Worm (Caenorhabditis elegans) whole organism, L1 larva: ENCODE results near the gene C39B5.14.

Experiments used
- ceh-88 ChIP-seq: fragments of 200-800 bp; sonication (Bioruptor generic); IDR thresholded peaks from 2 replicates; pipeline ENCODE4 v1.3.6; 2022; ENCODE audit warnings: missing genetic modification characterization, missing compliant biosample characterization
- fos-1 ChIP-seq: fragments of 150-350 bp; optimal IDR thresholded peaks from 2 replicates; lab custom pipeline; 2014; ENCODE audit warnings: missing biosample characterization, missing genetic modification characterization
- lin-15B ChIP-seq: fragments of 150-350 bp; sonication (generic microtip); optimal IDR thresholded peaks from 3 replicates; lab custom pipeline; 2014; ENCODE audit warnings: missing biosample characterization, missing genetic modification characterization
- nhr-71 ChIP-seq: sonication (generic microtip); optimal IDR thresholded peaks from 2 replicates; lab custom pipeline; 2016; ENCODE audit warnings: mild to moderate bottlenecking, missing genetic modification characterization, moderate library complexity, missing compliant biosample characterization
- nhr-77 ChIP-seq: fragments of 150-350 bp; optimal IDR thresholded peaks from 2 replicates; lab custom pipeline; 2014; ENCODE audit warnings: missing biosample characterization, missing genetic modification characterization
- snpc-4 ChIP-seq: fragments of 150-350 bp; optimal IDR thresholded peaks from 2 replicates; lab custom pipeline; 2014; ENCODE audit warnings: missing biosample characterization, missing genetic modification characterization
- swsn-7 ChIP-seq: sonication (generic microtip); optimal IDR thresholded peaks from 2 replicates; lab custom pipeline; 2016; ENCODE audit warnings: missing genetic modification characterization, missing compliant biosample characterization
- unc-86 ChIP-seq: sonication (generic microtip); optimal IDR thresholded peaks from 2 replicates; lab custom pipeline; 2016; ENCODE audit warnings: missing genetic modification characterization, missing compliant biosample characterization
- ztf-4 ChIP-seq: fragments of 150-350 bp; optimal IDR thresholded peaks from 2 replicates; lab custom pipeline; 2014; ENCODE audit warnings: missing biosample characterization, missing genetic modification characterization

DNA sequence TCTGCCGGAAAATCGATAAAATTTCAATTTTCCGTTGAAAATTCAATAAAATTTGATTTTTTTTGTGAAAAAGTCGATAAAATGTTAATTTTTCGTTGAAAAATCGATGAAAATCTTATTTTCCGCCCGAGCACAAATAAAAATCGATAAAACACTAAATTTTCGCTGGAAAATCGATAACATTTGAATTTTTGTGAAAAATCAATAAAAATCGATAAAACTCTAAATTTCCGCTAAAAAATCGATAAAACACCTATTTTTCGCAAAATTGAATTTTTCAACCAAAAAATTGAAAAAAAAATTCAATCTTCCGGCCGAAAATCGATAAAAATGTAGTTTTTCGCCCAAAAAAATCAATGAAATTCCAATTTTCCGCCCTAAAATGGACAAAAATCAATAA is 6.1 kb upstream of the C39B5.14 start:
- TF ChIP-seq lin-15B (tag; lab: Kevin White, UChicago) (no peak), ceh-88 (GFP tag; lab: Robert Waterston, UW) (no peak), fos-1 (tag; lab: Kevin White, UChicago) (no peak), swsn-7 (tag; lab: Kevin White, UChicago) (no peak), snpc-4 (tag; lab: Kevin White, UChicago) (no peak), unc-86 (no peak), ztf-4 (tag; lab: Kevin White, UChicago) (no peak), nhr-77 (tag; lab: Kevin White, UChicago) (no peak), nhr-71 (tag; lab: Kevin White, UChicago) (no peak)
